Fruit fly (Drosophila melanogaster) whole organism, adult: ENCODE data around the gene CG33107.

ENCODE experiments used
- CG14711 ChIP-seq: fragments of 200-800 bp; sonication (Bioruptor generic); optimal IDR thresholded peaks from 2 replicates; lab custom pipeline; 2018; ENCODE audit warnings: missing biosample characterization, mild to moderate bottlenecking, missing genetic modification characterization, moderate library complexity
- CG1620 ChIP-seq: fragments of 200-800 bp; sonication (Bioruptor generic); optimal IDR thresholded peaks from 2 replicates; lab custom pipeline; 2016; ENCODE audit warnings: missing biosample characterization, missing genetic modification characterization
- tj ChIP-seq: fragments of 200-800 bp; sonication (Bioruptor generic); optimal IDR thresholded peaks from 3 replicates; lab custom pipeline; 2017; ENCODE audit warnings: missing biosample characterization, mild to moderate bottlenecking, missing genetic modification characterization, moderate library complexity

DNA sequence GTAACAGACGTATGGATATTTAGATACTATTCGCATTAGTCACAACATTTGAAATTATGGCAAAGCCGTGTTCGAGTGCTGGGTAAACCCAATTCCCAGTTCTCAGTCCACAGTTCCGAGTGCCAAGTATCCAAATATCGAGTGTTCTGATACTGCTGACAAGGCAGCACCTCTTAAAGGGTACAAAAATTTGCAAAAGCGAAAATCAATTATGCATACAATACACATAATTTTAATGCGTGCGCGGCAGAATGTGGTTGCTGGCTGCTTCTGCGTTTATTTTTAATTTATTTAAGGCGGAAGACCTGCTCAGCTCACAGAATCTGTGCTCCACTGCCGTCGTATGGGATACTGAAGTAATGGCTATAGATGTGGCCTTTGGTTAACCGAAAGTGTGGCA, 31.8 kb downstream of the CG33107 start:
- TF ChIP-seq CG1620 (no peak), CG14711 (tag; lab: Kevin White, UChicago) (no peak), tj (GFP tag; lab: Kevin White, UChicago) (peak; percentile 98)
